Worm (Caenorhabditis elegans) whole organism, L1 larva: Measurements from ENCODE around the gene M7.12.

Source experiments
- C34B4.2 ChIP-seq: sonication (generic microtip); optimal IDR thresholded peaks from 2 replicates; lab custom pipeline; 2017; ENCODE audit warnings: mild to moderate bottlenecking, missing genetic modification characterization, missing compliant biosample characterization
- aha-1 ChIP-seq: fragments of 150-350 bp; optimal IDR thresholded peaks from 2 replicates; lab custom pipeline; 2014; ENCODE audit warnings: missing biosample characterization, missing genetic modification characterization
- aly-2 ChIP-seq: fragments of 150-350 bp; optimal IDR thresholded peaks from 2 replicates; lab custom pipeline; 2014; ENCODE audit warnings: missing biosample characterization, missing genetic modification characterization
- ama-1 ChIP-seq: fragments of 150-350 bp; optimal IDR thresholded peaks from 2 replicates; lab custom pipeline; 2014
- ceh-63 ChIP-seq: fragments of 200-800 bp; sonication (Bioruptor generic); optimal IDR thresholded peaks from 2 replicates; lab custom pipeline; 2018; ENCODE audit warnings: mild to moderate bottlenecking, missing genetic modification characterization, missing compliant biosample characterization
- ceh-82 ChIP-seq, 3 experiments: fragments of 150-350 bp in 1 of 3; sonication (generic microtip) in 2 of 3; optimal IDR thresholded peaks; 2 replicates each; lab custom pipeline; 2014 to 2017; ENCODE audit warnings: missing biosample characterization in 3 of 3, missing genetic modification characterization in 3 of 3
- ceh-88 ChIP-seq: fragments of 200-800 bp; sonication (Bioruptor generic); IDR thresholded peaks from 2 replicates; pipeline ENCODE4 v1.3.6; 2022; ENCODE audit warnings: missing genetic modification characterization, missing compliant biosample characterization
- dsc-1 ChIP-seq: sonication (generic microtip); optimal IDR thresholded peaks from 2 replicates; lab custom pipeline; 2016; ENCODE audit warnings: mild to moderate bottlenecking, missing genetic modification characterization, missing compliant biosample characterization
- efl-1 ChIP-seq, 4 experiments: fragments of 150-350 bp; optimal IDR thresholded peaks in 3 of 4; peaks in 1 of 4; 1 replicate in 1 of 4; 2 replicates in 3 of 4; lab custom pipeline; 2014; ENCODE audit warnings: missing biosample characterization in 2 of 4, missing genetic modification characterization in 2 of 4, missing genetic modification reagents in 2 of 4
- egl-13 ChIP-seq: sonication (generic microtip); optimal IDR thresholded peaks from 2 replicates; lab custom pipeline; 2016; ENCODE audit warnings: missing genotype, missing genetic modification reagents, missing genetic modification characterization, missing compliant biosample characterization
- egl-27 ChIP-seq, 2 experiments: fragments of 150-350 bp in 1 of 2; sonication (generic microtip); optimal IDR thresholded peaks; 3 replicates each; lab custom pipeline; 2017 to 2018; ENCODE audit warnings: missing biosample characterization in 2 of 2, missing genetic modification characterization in 2 of 2, missing genetic modification reagents in 2 of 2
- elt-2 ChIP-seq: sonication (generic microtip); optimal IDR thresholded peaks from 2 replicates; lab custom pipeline; 2016; ENCODE audit warnings: missing genetic modification characterization, mild to moderate bottlenecking, inconsistent platforms, missing compliant biosample characterization, missing genetic modification reagents
- elt-3 ChIP-seq, 6 experiments: fragments of 150-350 bp in 1 of 6; sonication (generic microtip); optimal IDR thresholded peaks; 2 replicates each; lab custom pipeline; 2017 to 2018; ENCODE audit warnings: missing biosample characterization in 6 of 6, missing genetic modification characterization in 6 of 6, inconsistent platforms in 1 of 6
- ets-5 ChIP-seq: fragments of 200-800 bp; sonication (Bioruptor generic); IDR thresholded peaks from 2 replicates; pipeline ENCODE4 v1.3.6; 2022; ENCODE audit warnings: missing genetic modification characterization, missing compliant biosample characterization
- fkh-10 ChIP-seq: sonication (generic microtip); optimal IDR thresholded peaks from 2 replicates; lab custom pipeline; 2017; ENCODE audit warnings: missing biosample characterization, missing genetic modification reagents, missing genetic modification characterization
- fkh-4 ChIP-seq: sonication (generic microtip); optimal IDR thresholded peaks from 2 replicates; lab custom pipeline; 2016; ENCODE audit warnings: missing compliant biosample characterization, missing genetic modification characterization, borderline replicate concordance
- fkh-8 ChIP-seq: sonication (generic microtip); optimal IDR thresholded peaks from 2 replicates; lab custom pipeline; 2016; ENCODE audit warnings: mild to moderate bottlenecking, missing genetic modification characterization, missing compliant biosample characterization
- grh-1 ChIP-seq: fragments of 200-800 bp; sonication (Bioruptor generic); IDR thresholded peaks from 2 replicates; pipeline ENCODE4 v1.3.6; 2022; ENCODE audit warnings: missing genetic modification reagents, missing genetic modification characterization, missing compliant biosample characterization
- hlh-17 ChIP-seq: fragments of 200-800 bp; sonication (Bioruptor generic); optimal IDR thresholded peaks from 2 replicates; lab custom pipeline; 2018; ENCODE audit warnings: missing genetic modification characterization, mild to moderate bottlenecking, missing compliant biosample characterization, moderate library complexity, borderline replicate concordance
- hpl-2 ChIP-seq: fragments of 150-350 bp; optimal IDR thresholded peaks from 2 replicates; lab custom pipeline; 2014; ENCODE audit warnings: missing biosample characterization, missing genetic modification reagents, missing genetic modification characterization
- lin-14 ChIP-seq: fragments of 200-800 bp; sonication (Bioruptor generic); optimal IDR thresholded peaks from 2 replicates; lab custom pipeline; 2018; ENCODE audit warnings: mild to moderate bottlenecking, missing genetic modification characterization, moderate library complexity, missing compliant biosample characterization
- lin-15B ChIP-seq: fragments of 150-350 bp; sonication (generic microtip); optimal IDR thresholded peaks from 3 replicates; lab custom pipeline; 2014; ENCODE audit warnings: missing biosample characterization, missing genetic modification characterization
- lir-3 ChIP-seq: sonication (generic microtip); optimal IDR thresholded peaks from 2 replicates; lab custom pipeline; 2016; ENCODE audit warnings: mild to moderate bottlenecking, missing genetic modification characterization, moderate library complexity, missing compliant biosample characterization; ENCODE audit not compliant: poor library complexity
- lsy-2 ChIP-seq, 2 experiments: fragments of 150-350 bp; optimal IDR thresholded peaks; 2 replicates each; lab custom pipeline; 2014; ENCODE audit warnings: missing biosample characterization in 2 of 2, missing genetic modification characterization in 2 of 2
- mef-2 ChIP-seq: fragments of 150-350 bp; optimal IDR thresholded peaks from 2 replicates; lab custom pipeline; 2014; ENCODE audit warnings: missing biosample characterization, missing genetic modification characterization
- mep-1 ChIP-seq: fragments of 150-350 bp; optimal IDR thresholded peaks from 2 replicates; lab custom pipeline; 2014; ENCODE audit warnings: missing biosample characterization, missing genetic modification characterization
- nhr-19 ChIP-seq: fragments of 200-800 bp; sonication (Bioruptor generic); conservative IDR thresholded peaks from 2 replicates; pipeline ENCODE4 v1.3.6; 2022; ENCODE audit warnings: missing genetic modification characterization, missing compliant biosample characterization
- nhr-20 ChIP-seq: sonication (generic microtip); optimal IDR thresholded peaks from 2 replicates; lab custom pipeline; 2016; ENCODE audit warnings: mild to moderate bottlenecking, missing genetic modification characterization, missing compliant biosample characterization
- nhr-237 ChIP-seq: fragments of 150-350 bp; optimal IDR thresholded peaks from 2 replicates; lab custom pipeline; 2014; ENCODE audit warnings: missing biosample characterization, missing genetic modification characterization
- nhr-28 ChIP-seq: fragments of 150-350 bp; optimal IDR thresholded peaks from 2 replicates; lab custom pipeline; 2014; ENCODE audit warnings: missing biosample characterization, missing genetic modification characterization
- nhr-47 ChIP-seq: sonication (generic microtip); optimal IDR thresholded peaks from 2 replicates; lab custom pipeline; 2016; ENCODE audit warnings: mild to moderate bottlenecking, missing genetic modification characterization, moderate library complexity, missing compliant biosample characterization
- nhr-71 ChIP-seq: sonication (generic microtip); optimal IDR thresholded peaks from 2 replicates; lab custom pipeline; 2016; ENCODE audit warnings: mild to moderate bottlenecking, missing genetic modification characterization, moderate library complexity, missing compliant biosample characterization
- nhr-85 ChIP-seq: sonication (generic microtip); peaks from one replicate; lab custom pipeline; 2016; ENCODE audit warnings: missing genetic modification characterization, inconsistent platforms, missing compliant biosample characterization
- nhr-90 ChIP-seq: sonication (generic microtip); optimal IDR thresholded peaks from 2 replicates; lab custom pipeline; 2016; ENCODE audit warnings: mild to moderate bottlenecking, missing genetic modification characterization, missing compliant biosample characterization; ENCODE audit not compliant: poor library complexity
- pax-3 ChIP-seq: fragments of 200-800 bp; sonication (Bioruptor generic); optimal IDR thresholded peaks from 2 replicates; lab custom pipeline; 2018; ENCODE audit warnings: mild to moderate bottlenecking, missing genetic modification characterization, moderate library complexity, missing compliant biosample characterization
- rnt-1 ChIP-seq: sonication (generic microtip); optimal IDR thresholded peaks from 2 replicates; lab custom pipeline; 2016; ENCODE audit warnings: mild to moderate bottlenecking, missing genetic modification characterization, moderate library complexity, missing compliant biosample characterization
- snu-23 ChIP-seq: sonication (generic microtip); optimal IDR thresholded peaks from 2 replicates; lab custom pipeline; 2016; ENCODE audit warnings: missing genetic modification characterization, missing compliant biosample characterization
- sptf-1 ChIP-seq: fragments of 150-350 bp; optimal IDR thresholded peaks from 2 replicates; lab custom pipeline; 2014; ENCODE audit warnings: missing biosample characterization, missing genetic modification characterization
- swsn-7 ChIP-seq: sonication (generic microtip); optimal IDR thresholded peaks from 2 replicates; lab custom pipeline; 2016; ENCODE audit warnings: missing genetic modification characterization, missing compliant biosample characterization
- tbx-2 ChIP-seq: sonication (generic microtip); optimal IDR thresholded peaks from 2 replicates; lab custom pipeline; 2016; ENCODE audit warnings: missing genetic modification characterization, missing compliant biosample characterization
- tlp-1 ChIP-seq: fragments of 150-350 bp; optimal IDR thresholded peaks from 2 replicates; lab custom pipeline; 2014; ENCODE audit warnings: missing biosample characterization, missing genetic modification characterization
- xbp-1 ChIP-seq: sonication (generic microtip); optimal IDR thresholded peaks from 2 replicates; lab custom pipeline; 2016; ENCODE audit warnings: missing genetic modification characterization, missing compliant biosample characterization

M7.12 gene

ce11 chrIV:11097795-11098194 is at the start of gene M7.12:
M7.12 (minus strand) TSS chrIV:11097982.
- no peak for TF ChIP-seq mef-2 (tag; lab: Kevin White, UChicago)
- TF ChIP-seq nhr-47, result peak; percentile 34
- TF ChIP-seq lir-3, result no peak
- TF ChIP-seq xbp-1 (tag; lab: Kevin White, UChicago), result peak; percentile 1
- peak; percentile 47 for TF ChIP-seq nhr-20
- TF ChIP-seq fkh-8, result peak; percentile 48
- TF ChIP-seq mep-1 (tag; lab: Kevin White, UChicago), result peak; percentile 10
- TF ChIP-seq ceh-82 (tag; optimal IDR thresholded peaks at IDR 0.05; lab: Kevin White, UChicago), result peak in 1 of 3 experiments; percentile 7
- peak; percentile 53 for TF ChIP-seq nhr-19 (GFP tag; lab: Robert Waterston, UW)
- TF ChIP-seq C34B4.2 (tag; lab: Kevin White, UChicago), result no peak
- TF ChIP-seq nhr-71 (tag; lab: Kevin White, UChicago), result peak; percentile 69
- TF ChIP-seq lin-14 (GFP tag; lab: Kevin White, UChicago), result peak; percentile 63
- TF ChIP-seq aha-1, result no peak
- TF ChIP-seq lsy-2 (tag; optimal IDR thresholded peaks at IDR 0.05; lab: Kevin White, UChicago), result peak in 1 of 2 experiments; percentile 12
- TF ChIP-seq swsn-7 (tag; lab: Kevin White, UChicago), result peak; percentile 20
- no peak for TF ChIP-seq sptf-1 (tag; lab: Kevin White, UChicago)
- TF ChIP-seq dsc-1 (tag; lab: Kevin White, UChicago), result peak; percentile 54
- TF ChIP-seq nhr-90, result no peak
- peak; percentile 41 for TF ChIP-seq rnt-1 (tag; lab: Kevin White, UChicago)
- peak; percentile 37 for TF ChIP-seq snu-23 (GFP tag; lab: Kevin White, UChicago)

ce11 chrIV:11146962-11147470 is 49.2 kb upstream of the M7.12 start, which contains the start of gene pigq-1:
pigq-1 (minus strand) TSS chrIV:11147247.
- TF ChIP-seq egl-27 (tag; optimal IDR thresholded peaks at IDR 0.05; lab: Kevin White, UChicago) (no peak), efl-1 (optimal IDR thresholded peaks at IDR 0.05; lab: Kevin White, UChicago) (peak in 1 of 2 experiments; percentile 13), efl-1 (GFP tag; optimal IDR thresholded peaks at IDR 0.05 in 1 of 2; lab: Kevin White, UChicago) (peak in 1 of 2 experiments; percentile 93), nhr-90 (peak; percentile 55), tbx-2 (tag; lab: Kevin White, UChicago) (no peak), nhr-19 (GFP tag; lab: Robert Waterston, UW) (peak; percentile 26; the same call in 1 of the 2 replicates), elt-3 (tag; optimal IDR thresholded peaks at IDR 0.05; lab: Kevin White, UChicago) (peak in 1 of 6 experiments; percentile 20), lin-15B (tag; lab: Kevin White, UChicago) (no peak), snu-23 (GFP tag; lab: Kevin White, UChicago) (peak; percentile 31), lsy-2 (tag; optimal IDR thresholded peaks at IDR 0.05; lab: Kevin White, UChicago) (peak; percentile 32 to 35), nhr-47 (peak; percentile 28), elt-2 (tag; lab: Kevin White, UChicago) (peak; percentile 20), ama-1 (peak; percentile 64), aly-2 (peak; percentile 90), pax-3 (tag; lab: Kevin White, UChicago) (peak; percentile 6), nhr-85 (tag; lab: Kevin White, UChicago) (peak; percentile 66), nhr-20 (no peak), nhr-71 (tag; lab: Kevin White, UChicago) (peak; percentile 42)

ce11 chrIV:11146492-11146891 is 48.7 kb upstream of the M7.12 start:
- TF ChIP-seq lin-15B (tag; lab: Kevin White, UChicago) (no peak), efl-1 (optimal IDR thresholded peaks at IDR 0.05; lab: Kevin White, UChicago) (no peak), efl-1 (GFP tag; optimal IDR thresholded peaks at IDR 0.05 in 1 of 2; lab: Kevin White, UChicago) (no peak), grh-1 (GFP tag; lab: Robert Waterston, UW) (no peak), hpl-2 (GFP tag; lab: Kevin White, UChicago) (no peak), nhr-85 (tag; lab: Kevin White, UChicago) (no peak), aha-1 (no peak), fkh-10 (GFP tag; lab: Kevin White, UChicago) (no peak), rnt-1 (tag; lab: Kevin White, UChicago) (no peak), snu-23 (GFP tag; lab: Kevin White, UChicago) (no peak), tlp-1 (no peak), hlh-17 (no peak), nhr-28 (tag; lab: Kevin White, UChicago) (no peak), fkh-4 (tag; lab: Kevin White, UChicago) (no peak), ceh-63 (GFP tag; lab: Kevin White, UChicago) (no peak), sptf-1 (tag; lab: Kevin White, UChicago) (no peak), ets-5 (no peak), nhr-237 (tag; lab: Kevin White, UChicago) (no peak), elt-3 (tag; optimal IDR thresholded peaks at IDR 0.05; lab: Kevin White, UChicago) (no peak), ceh-88 (GFP tag; lab: Robert Waterston, UW) (no peak), egl-13 (tag; lab: Kevin White, UChicago) (no peak)
